Fruit fly (Drosophila melanogaster) whole organism, adult: ENCODE data around the gene jb.

Source experiments
- CG5204 ChIP-seq: fragments of 200-800 bp; sonication (Bioruptor generic); optimal IDR thresholded peaks from 2 replicates; lab custom pipeline; 2016; ENCODE audit warnings: missing biosample characterization, missing genetic modification characterization
- Clk ChIP-seq: fragments of 200-800 bp; sonication (Bioruptor generic); optimal IDR thresholded peaks from 2 replicates; lab custom pipeline; 2017; ENCODE audit warnings: missing biosample characterization, missing genetic modification characterization
- Crg-1 ChIP-seq: fragments of 200-800 bp; sonication (Bioruptor generic); optimal IDR thresholded peaks from 2 replicates; lab custom pipeline; 2016; ENCODE audit warnings: missing biosample characterization, missing genetic modification characterization
- cic ChIP-seq: fragments of 200-800 bp; sonication (Bioruptor generic); optimal IDR thresholded peaks from 2 replicates; lab custom pipeline; 2017; ENCODE audit warnings: missing biosample characterization, mild to moderate bottlenecking, missing genetic modification characterization, moderate library complexity
- kay ChIP-seq: fragments of 200-800 bp; sonication (Bioruptor generic); peaks from one replicate; lab custom pipeline; 2016; ENCODE audit warnings: missing biosample characterization, missing genetic modification characterization, borderline replicate concordance
- ovo ChIP-seq: fragments of 200-800 bp; sonication (Bioruptor generic); optimal IDR thresholded peaks from 2 replicates; lab custom pipeline; 2016; ENCODE audit warnings: missing biosample characterization, missing genetic modification characterization
- toe ChIP-seq: fragments of 200-800 bp; sonication (Bioruptor generic); optimal IDR thresholded peaks from 2 replicates; lab custom pipeline; 2016; ENCODE audit warnings: missing biosample characterization, missing genetic modification characterization

DNA sequence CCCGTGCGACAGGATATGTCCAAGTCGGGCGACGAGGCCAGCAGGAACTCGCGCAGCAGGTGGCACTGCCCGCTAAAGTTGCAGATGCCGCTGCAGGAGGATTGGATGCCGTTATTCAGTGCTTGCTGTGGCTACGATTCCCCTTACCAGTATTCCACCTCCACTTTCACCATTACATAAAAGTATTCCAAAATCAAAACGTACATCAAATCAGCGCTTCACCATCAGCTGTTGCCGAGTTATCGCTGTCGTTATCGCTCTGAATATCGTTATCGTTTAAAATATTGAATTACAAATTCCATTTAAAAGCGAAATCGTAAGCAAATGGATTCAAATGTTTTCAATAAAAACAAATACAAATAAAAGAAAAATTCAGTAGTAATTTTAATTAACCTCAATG, 36.2 kb upstream of the jb start, which contains the start of gene CG15456:
- TF ChIP-seq Clk (GFP tag; lab: Kevin White, UChicago) (no peak), CG5204 (GFP tag; lab: Kevin White, UChicago) (no peak), toe (GFP tag; lab: Kevin White, UChicago) (no peak), kay (no peak), ovo (GFP tag; lab: Kevin White, UChicago) (no peak), cic (GFP tag; lab: Kevin White, UChicago) (no peak), Crg-1 (GFP tag; lab: Kevin White, UChicago) (no peak)
